Fruit fly (Drosophila melanogaster): ENCODE measurements around the gene CG14384.
A peak's percentile ranks its signal among the peaks of the same experiment; 100 is the strongest.

Gene CG14384

DNA sequence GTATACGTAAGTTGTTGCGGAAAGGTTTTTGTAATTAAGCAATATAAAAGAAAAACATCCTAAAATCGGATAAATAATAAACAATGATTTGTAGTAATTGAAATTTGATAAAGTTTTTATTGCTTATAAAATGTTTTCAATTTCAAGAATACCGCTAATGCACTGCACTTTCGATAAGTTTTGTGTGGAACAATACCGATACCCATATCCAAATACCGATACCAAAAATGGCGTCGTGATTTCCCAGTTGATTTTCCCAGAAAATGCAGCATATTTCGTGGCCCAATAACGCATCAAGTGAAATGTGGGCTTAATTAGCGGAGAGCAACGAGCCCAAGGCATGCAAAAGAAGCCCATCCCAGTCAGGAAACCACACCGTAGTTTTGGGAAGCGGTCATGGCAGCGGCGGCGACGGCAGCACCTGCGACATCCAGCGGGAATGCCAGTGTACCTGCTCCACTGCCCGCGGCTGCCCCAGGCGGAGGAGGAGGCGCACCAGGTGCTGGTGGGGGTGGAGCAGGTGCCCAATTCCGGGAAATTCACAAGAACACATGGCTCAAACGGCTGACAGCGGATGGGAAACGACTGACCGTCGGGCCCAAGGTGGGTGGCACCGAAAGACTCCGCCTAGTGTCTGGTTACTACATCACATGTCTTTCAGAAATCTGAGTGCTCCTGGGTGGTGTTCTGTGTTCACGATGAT is 18.5 kb upstream of the CG14384 start, which contains the start of gene CG31342 (continued):
- TF ChIP-seq CG3407 (GFP tag; optimal IDR thresholded peaks at IDR 0.05) (no peak), zfh1 (GFP tag; IDR thresholded peaks at IDR 0.05) (no peak), Atf-2 (GFP tag; optimal IDR thresholded peaks at IDR 0.05) (no peak), stwl (tag; optimal IDR thresholded peaks at IDR 0.05) (peak; percentile 69), CG7271 (tag; optimal IDR thresholded peaks at IDR 0.05) (peak; percentile 50), CG17802 (tag; optimal IDR thresholded peaks at IDR 0.05) (peak; percentile 98), usp (GFP tag; optimal IDR thresholded peaks at IDR 0.05) (no peak), CG1602 (GFP tag; optimal IDR thresholded peaks at IDR 0.05) (no peak), slou (GFP tag; optimal IDR thresholded peaks at IDR 0.05) (no peak), Dek (tag; optimal IDR thresholded peaks at IDR 0.05) (peak; percentile 7), sd (tag; optimal IDR thresholded peaks at IDR 0.05) (no peak), CG6813 (GFP tag; optimal IDR thresholded peaks at IDR 0.05) (no peak), eve (GFP tag; optimal IDR thresholded peaks at IDR 0.05) (no peak), gro (GFP tag; optimal IDR thresholded peaks at IDR 0.05) (no peak), Hand (GFP tag; optimal IDR thresholded peaks at IDR 0.05) (no peak), HmgZ (tag; optimal IDR thresholded peaks at IDR 0.05) (peak; percentile 39), CG6175 (GFP tag; IDR thresholded peaks at IDR 0.05) (no peak), C15 (GFP tag; IDR thresholded peaks at IDR 0.05) (no peak), CG8281 (tag; optimal IDR thresholded peaks at IDR 0.05) (no peak), CG2199 (GFP tag; IDR thresholded peaks at IDR 0.05) (no peak), Doc3 (GFP tag; IDR thresholded peaks at IDR 0.05; ENCODE audit: partially characterized antibody) (peak; percentile 64), sens-2 (GFP tag; IDR thresholded peaks at IDR 0.05) (no peak), H15 (GFP tag; IDR thresholded peaks at IDR 0.05) (no peak), unc-4 (GFP tag; IDR thresholded peaks at IDR 0.05; ENCODE audit: partially characterized antibody) (peak; percentile 71), CG17612 (GFP tag; IDR thresholded peaks at IDR 0.05) (no peak), sima (GFP tag; optimal IDR thresholded peaks at IDR 0.05) (no peak), BtbVII (GFP tag; optimal IDR thresholded peaks at IDR 0.05) (no peak), Jarid2 (GFP tag; optimal IDR thresholded peaks at IDR 0.05) (no peak), Ravus (GFP tag; IDR thresholded peaks at IDR 0.05) (no peak), Max (GFP tag; optimal IDR thresholded peaks at IDR 0.05) (no peak), CG15696 (tag; optimal IDR thresholded peaks at IDR 0.05) (peak; percentile 45), bbx (GFP tag; IDR thresholded peaks at IDR 0.05; ENCODE audit: partially characterized antibody) (peak; percentile 79), CG10274 (GFP tag; optimal IDR thresholded peaks at IDR 0.05) (no peak), CG11695 (GFP tag; IDR thresholded peaks at IDR 0.05) (no peak), HLH54F (GFP tag; optimal IDR thresholded peaks at IDR 0.05) (no peak), fru (optimal IDR thresholded peaks at IDR 0.05) (no peak), dmrt99B (tag; optimal IDR thresholded peaks at IDR 0.05) (no peak), Optix (GFP tag; IDR thresholded peaks at IDR 0.05) (no peak), tx (GFP tag; optimal IDR thresholded peaks at IDR 0.05) (no peak), CG32772 (GFP tag; IDR thresholded peaks at IDR 0.05) (no peak), CG18599 (GFP tag; optimal IDR thresholded peaks at IDR 0.05) (no peak), CG7963 (GFP tag; IDR thresholded peaks at IDR 0.05; ENCODE audit: partially characterized antibody) (no peak), CG2116 (GFP tag; optimal IDR thresholded peaks at IDR 0.05) (peak; percentile 75), lmd (GFP tag; IDR thresholded peaks at IDR 0.05) (no peak), CG1603 (tag; optimal IDR thresholded peaks at IDR 0.05) (no peak), pita (GFP tag; optimal IDR thresholded peaks at IDR 0.05) (no peak), CG34224 (GFP tag; IDR thresholded peaks at IDR 0.05; ENCODE audit: partially characterized antibody) (peak; percentile 72), jing (GFP tag; optimal IDR thresholded peaks at IDR 0.05) (no peak), Bgb (GFP tag; IDR thresholded peaks at IDR 0.05; ENCODE audit: partially characterized antibody) (peak; percentile 76), CG7786 (GFP tag; optimal IDR thresholded peaks at IDR 0.05) (no peak)

Measured in whole organism, embryonic.